Worm (Caenorhabditis elegans) whole organism, young adult: ENCODE data around the gene ZK1127.4.

Source experiments
- B0019.2 ChIP-seq: fragments of 200-800 bp; sonication (Bioruptor generic); conservative IDR thresholded peaks from 2 replicates; pipeline ENCODE4 v1.3.6; 2022; ENCODE audit warnings: missing genetic modification reagents, missing genetic modification characterization, missing compliant biosample characterization
- B0035.1 ChIP-seq: sonication (generic microtip); optimal IDR thresholded peaks from 2 replicates; lab custom pipeline; 2016; ENCODE audit warnings: missing genetic modification characterization, mild to moderate bottlenecking, missing compliant biosample characterization, missing genotype, missing genetic modification reagents
- B0261.1 ChIP-seq: sonication (generic microtip); optimal IDR thresholded peaks from 2 replicates; lab custom pipeline; 2016; ENCODE audit warnings: mild to moderate bottlenecking, missing genetic modification characterization, moderate library complexity, missing compliant biosample characterization
- F23B12.7 ChIP-seq: sonication (generic microtip); optimal IDR thresholded peaks from 2 replicates; lab custom pipeline; 2017; ENCODE audit warnings: missing genetic modification characterization, mild to moderate bottlenecking, missing compliant biosample characterization, antibody characterized with exemption, moderate library complexity; ENCODE audit not compliant: insufficient read depth
- F33H1.4 ChIP-seq: fragments of 200-800 bp; sonication (Bioruptor generic); IDR thresholded peaks from 2 replicates; pipeline ENCODE4 v1.3.6; 2022; ENCODE audit warnings: missing genetic modification reagents, missing genetic modification characterization, missing compliant biosample characterization
- F37B4.10 ChIP-seq: fragments of 200-800 bp; sonication (Bioruptor generic); IDR thresholded peaks from 2 replicates; pipeline ENCODE4 v1.3.6; 2022; ENCODE audit warnings: missing genetic modification characterization, missing compliant biosample characterization
- F52B5.7 ChIP-seq: sonication (generic microtip); optimal IDR thresholded peaks from 2 replicates; lab custom pipeline; 2016; ENCODE audit warnings: mild to moderate bottlenecking, missing genetic modification characterization, missing compliant biosample characterization
- K11D2.4 ChIP-seq: fragments of 200-800 bp; sonication (Bioruptor generic); IDR thresholded peaks from 2 replicates; pipeline ENCODE4 v1.3.6; 2022; ENCODE audit warnings: missing genetic modification reagents, missing genetic modification characterization, missing compliant biosample characterization
- Y56A3A.18 ChIP-seq: fragments of 200-800 bp; sonication (Bioruptor generic); IDR thresholded peaks from 2 replicates; pipeline ENCODE4 v1.3.6; 2022; ENCODE audit warnings: missing genetic modification reagents, missing genetic modification characterization, missing compliant biosample characterization
- Y79H2A.3 ChIP-seq: fragments of 200-800 bp; sonication (Bioruptor generic); conservative IDR thresholded peaks from 2 replicates; pipeline ENCODE4 v1.3.6; 2022; ENCODE audit warnings: missing genetic modification reagents, missing genetic modification characterization, missing compliant biosample characterization
- akir-1 ChIP-seq: fragments of 200-800 bp; sonication (Bioruptor generic); optimal IDR thresholded peaks from 2 replicates; lab custom pipeline; 2018; ENCODE audit warnings: mild to moderate bottlenecking, missing genetic modification characterization, moderate library complexity, missing compliant biosample characterization
- aptf-3 ChIP-seq: fragments of 200-800 bp; sonication (Bioruptor generic); IDR thresholded peaks from 2 replicates; pipeline ENCODE4 v1.3.6; 2022; ENCODE audit warnings: missing genetic modification characterization, missing compliant biosample characterization
- atf-7 ChIP-seq: sonication (generic microtip); optimal IDR thresholded peaks from 2 replicates; lab custom pipeline; 2017; ENCODE audit warnings: mild to moderate bottlenecking, missing genetic modification characterization, missing compliant biosample characterization
- attf-5 ChIP-seq: fragments of 200-800 bp; sonication (Bioruptor generic); optimal IDR thresholded peaks from 2 replicates; lab custom pipeline; 2018; ENCODE audit warnings: mild to moderate bottlenecking, missing genetic modification characterization, missing compliant biosample characterization
- bed-2 ChIP-seq: fragments of 200-800 bp; sonication (Bioruptor generic); IDR thresholded peaks from 2 replicates; pipeline ENCODE4 v1.3.6; 2022; ENCODE audit warnings: missing genetic modification reagents, missing genetic modification characterization, missing compliant biosample characterization
- ceh-40 ChIP-seq: fragments of 200-800 bp; sonication (Bioruptor generic); IDR thresholded peaks from 2 replicates; pipeline ENCODE4 v1.3.6; 2022; ENCODE audit warnings: missing genetic modification characterization, missing compliant biosample characterization
- ceh-79 ChIP-seq: sonication (generic microtip); optimal IDR thresholded peaks from 2 replicates; lab custom pipeline; 2017; ENCODE audit warnings: mild to moderate bottlenecking, missing genetic modification characterization, missing compliant biosample characterization
- chd-7 ChIP-seq: sonication (generic microtip); optimal IDR thresholded peaks from 2 replicates; lab custom pipeline; 2016; ENCODE audit warnings: mild to moderate bottlenecking, missing genetic modification characterization, moderate library complexity, missing compliant biosample characterization
- die-1 ChIP-seq: sonication (generic microtip); optimal IDR thresholded peaks from 2 replicates; lab custom pipeline; 2016; ENCODE audit warnings: missing genotype, mild to moderate bottlenecking, missing genetic modification characterization, missing compliant biosample characterization
- dox-1 ChIP-seq: fragments of 200-800 bp; sonication (Bioruptor generic); IDR thresholded peaks from 2 replicates; pipeline ENCODE4 v1.3.6; 2022; ENCODE audit warnings: missing genetic modification reagents, missing genetic modification characterization, missing compliant biosample characterization
- dpff-1 ChIP-seq: sonication (generic microtip); optimal IDR thresholded peaks from 2 replicates; lab custom pipeline; 2017; ENCODE audit warnings: mild to moderate bottlenecking, missing genetic modification characterization, missing compliant biosample characterization
- efl-1 ChIP-seq: fragments of 150-350 bp; optimal IDR thresholded peaks from 2 replicates; lab custom pipeline; 2014; ENCODE audit warnings: missing biosample characterization, missing genetic modification reagents, missing genetic modification characterization
- egl-18 ChIP-seq: fragments of 200-800 bp; sonication (Bioruptor generic); IDR thresholded peaks from 2 replicates; pipeline ENCODE4 v1.3.6; 2022; ENCODE audit warnings: missing genetic modification reagents, missing genetic modification characterization, missing compliant biosample characterization
- egl-44 ChIP-seq: fragments of 200-800 bp; sonication (Bioruptor generic); IDR thresholded peaks from 2 replicates; pipeline ENCODE4 v1.3.6; 2022; ENCODE audit warnings: missing genetic modification reagents, missing genetic modification characterization, missing compliant biosample characterization
- ets-4 ChIP-seq: fragments of 200-800 bp; sonication (Bioruptor generic); optimal IDR thresholded peaks from 2 replicates; lab custom pipeline; 2018; ENCODE audit warnings: mild to moderate bottlenecking, missing genetic modification characterization, missing compliant biosample characterization
- fkh-3 ChIP-seq: sonication (generic microtip); optimal IDR thresholded peaks from 2 replicates; lab custom pipeline; 2016; ENCODE audit warnings: mild to moderate bottlenecking, missing genetic modification characterization, missing compliant biosample characterization
- him-1 ChIP-seq: sonication (generic microtip); optimal IDR thresholded peaks from 2 replicates; lab custom pipeline; 2016; ENCODE audit warnings: missing genotype, missing genetic modification reagents, missing genetic modification characterization, missing compliant biosample characterization
- hrde-1 ChIP-seq: sonication (generic microtip); optimal IDR thresholded peaks from 2 replicates; lab custom pipeline; 2016; ENCODE audit warnings: missing genetic modification characterization, mild to moderate bottlenecking, missing compliant biosample characterization, moderate library complexity, missing genotype, missing genetic modification reagents, borderline replicate concordance
- lag-1 ChIP-seq: fragments of 200-800 bp; sonication (Bioruptor generic); IDR thresholded peaks from 2 replicates; pipeline ENCODE4 v1.3.6; 2022; ENCODE audit warnings: missing genetic modification reagents, missing genetic modification characterization, missing compliant biosample characterization
- let-526 ChIP-seq: fragments of 200-800 bp; sonication (Bioruptor generic); IDR thresholded peaks from 2 replicates; pipeline ENCODE4 v1.3.6; 2022; ENCODE audit warnings: missing genetic modification reagents, missing genetic modification characterization, missing compliant biosample characterization
- let-607 ChIP-seq, 2 experiments: fragments of 200-800 bp in 1 of 2; sonication (Bioruptor generic) in 1 of 2; sonication (generic microtip) in 1 of 2; optimal IDR thresholded peaks; 2 replicates each; lab custom pipeline; 2016 to 2018; ENCODE audit warnings: mild to moderate bottlenecking in 2 of 2, missing compliant biosample characterization in 2 of 2, missing genetic modification characterization in 2 of 2, moderate library complexity in 2 of 2, missing genotype in 1 of 2
- lin-40 ChIP-seq: sonication (generic microtip); optimal IDR thresholded peaks from 2 replicates; lab custom pipeline; 2016; ENCODE audit warnings: missing genetic modification characterization, mild to moderate bottlenecking, missing compliant biosample characterization, missing genotype, missing genetic modification reagents
- lin-54 ChIP-seq: fragments of 200-800 bp; sonication (Bioruptor generic); optimal IDR thresholded peaks from 2 replicates; lab custom pipeline; 2018; ENCODE audit warnings: mild to moderate bottlenecking, missing genetic modification characterization, missing compliant biosample characterization
- madf-6 ChIP-seq: fragments of 200-800 bp; sonication (Bioruptor generic); IDR thresholded peaks from 2 replicates; pipeline ENCODE4 v1.3.6; 2022; ENCODE audit warnings: missing genetic modification reagents, missing genetic modification characterization, missing compliant biosample characterization
- mcd-1 ChIP-seq: fragments of 200-800 bp; sonication (Bioruptor generic); IDR thresholded peaks from 2 replicates; pipeline ENCODE4 v1.3.6; 2022; ENCODE audit warnings: missing genetic modification reagents, missing genetic modification characterization, missing compliant biosample characterization
- mxl-1 ChIP-seq: sonication (generic microtip); optimal IDR thresholded peaks from 2 replicates; lab custom pipeline; 2016; ENCODE audit warnings: missing genetic modification characterization, missing compliant biosample characterization
- nfya-1 ChIP-seq: sonication (generic microtip); optimal IDR thresholded peaks from 2 replicates; lab custom pipeline; 2017; ENCODE audit warnings: antibody characterized with exemption, missing compliant biosample characterization, missing genetic modification characterization, borderline replicate concordance; ENCODE audit not compliant: insufficient read depth
- nfya-2 ChIP-seq: fragments of 200-800 bp; sonication (Bioruptor generic); IDR thresholded peaks from 2 replicates; pipeline ENCODE4 v1.3.6; 2022; ENCODE audit warnings: missing genetic modification reagents, missing genetic modification characterization, missing compliant biosample characterization
- nhr-80 ChIP-seq: sonication (generic microtip); optimal IDR thresholded peaks from 2 replicates; lab custom pipeline; 2016; ENCODE audit warnings: missing genetic modification characterization, missing compliant biosample characterization
- repo-1 ChIP-seq: sonication (generic microtip); optimal IDR thresholded peaks from 2 replicates; lab custom pipeline; 2017; ENCODE audit warnings: mild to moderate bottlenecking, missing genetic modification characterization, missing compliant biosample characterization
- tbx-9 ChIP-seq: sonication (generic microtip); optimal IDR thresholded peaks from 2 replicates; lab custom pipeline; 2016; ENCODE audit warnings: borderline replicate concordance, missing genetic modification characterization, inconsistent platforms, missing compliant biosample characterization
- unc-130 ChIP-seq: sonication (generic microtip); optimal IDR thresholded peaks from 2 replicates; lab custom pipeline; 2016; ENCODE audit warnings: missing genetic modification reagents, missing genetic modification characterization, missing compliant biosample characterization
- xnd-1 ChIP-seq: sonication (generic microtip); optimal IDR thresholded peaks from 2 replicates; lab custom pipeline; 2016; ENCODE audit warnings: missing genotype, missing genetic modification reagents, missing genetic modification characterization, missing compliant biosample characterization
- ztf-22 ChIP-seq: fragments of 200-800 bp; sonication (Bioruptor generic); optimal IDR thresholded peaks from 2 replicates; lab custom pipeline; 2018; ENCODE audit warnings: mild to moderate bottlenecking, missing genetic modification characterization, moderate library complexity, missing compliant biosample characterization
- ztf-25 ChIP-seq: fragments of 200-800 bp; sonication (Bioruptor generic); IDR thresholded peaks from 2 replicates; pipeline ENCODE4 v1.3.6; 2022; ENCODE audit warnings: missing genetic modification reagents, missing genetic modification characterization, missing compliant biosample characterization
- ztf-26 ChIP-seq: sonication (generic microtip); optimal IDR thresholded peaks from 2 replicates; lab custom pipeline; 2017; ENCODE audit warnings: missing genetic modification characterization, missing compliant biosample characterization

ZK1127.4 gene

ce11 chrII:7054987-7055386 is 1.2 kb downstream of the ZK1127.4 start, which contains the start of gene ZK1127.3:
TSS of gene ZK1127.3 (plus strand) at chrII:7055287.
- no peak for TF ChIP-seq lin-40
- TF ChIP-seq tbx-9 (tag; lab: Kevin White, UChicago): no peak
- no peak for TF ChIP-seq mxl-1 (tag; lab: Kevin White, UChicago)
- no peak for TF ChIP-seq F52B5.7 (tag; lab: Kevin White, UChicago)
- no peak for TF ChIP-seq efl-1 (GFP tag; lab: Kevin White, UChicago)
- no peak for TF ChIP-seq Y56A3A.18
- no peak for TF ChIP-seq bed-2 (GFP tag; lab: Robert Waterston, UW)
- TF ChIP-seq nfya-2 (GFP tag; lab: Robert Waterston, UW): no peak
- no peak for TF ChIP-seq akir-1 (GFP tag; lab: Kevin White, UChicago)
- TF ChIP-seq B0261.1 (tag; lab: Kevin White, UChicago): no peak
- TF ChIP-seq fkh-3 (tag; lab: Kevin White, UChicago): no peak
- no peak for TF ChIP-seq F37B4.10 (GFP tag; lab: Robert Waterston, UW)
- TF ChIP-seq ztf-26 (tag; lab: Kevin White, UChicago): no peak
- TF ChIP-seq egl-18: no peak
- no peak for TF ChIP-seq nfya-1 (tag; lab: Kevin White, UChicago)
- TF ChIP-seq B0019.2 (GFP tag; lab: Robert Waterston, UW): no peak
- TF ChIP-seq ceh-79: no peak
- no peak for TF ChIP-seq F23B12.7 (tag; lab: Kevin White, UChicago)

- no peak for TF ChIP-seq K11D2.4 (GFP tag; lab: Robert Waterston, UW)
- 0 out of 2 replicates have a peak, but pooled peaks have one; percentile 17 for TF ChIP-seq egl-44 (GFP tag; lab: Robert Waterston, UW)
- no peak for TF ChIP-seq F33H1.4 (GFP tag; lab: Robert Waterston, UW)
- TF ChIP-seq repo-1: no peak
- TF ChIP-seq him-1 (tag; lab: Kevin White, UChicago): peak; percentile 28
- TF ChIP-seq xnd-1 (tag; lab: Kevin White, UChicago): no peak
- TF ChIP-seq atf-7 (tag; lab: Kevin White, UChicago): no peak
- TF ChIP-seq ets-4 (GFP tag; lab: Kevin White, UChicago): no peak
- TF ChIP-seq die-1: no peak
- no peak for TF ChIP-seq B0035.1
- TF ChIP-seq ceh-40 (GFP tag; lab: Robert Waterston, UW): no peak
- TF ChIP-seq hrde-1: no peak
- TF ChIP-seq dpff-1: no peak
- TF ChIP-seq mcd-1 (GFP tag; lab: Robert Waterston, UW): 0 out of 2 replicates have a peak, but pooled peaks have one; percentile 12
- TF ChIP-seq let-526 (GFP tag; lab: Robert Waterston, UW): no peak
- TF ChIP-seq ztf-25 (GFP tag; lab: Robert Waterston, UW): no peak
Measured at ce11 chrII:7056328-7056727, 2.6 kb downstream of the ZK1127.4 start.

- TF ChIP-seq tbx-9 (tag; lab: Kevin White, UChicago): no peak
- TF ChIP-seq nhr-80: peak; percentile 8
- TF ChIP-seq, all 124 proteins: peak for 1
Measured at ce11 chrII:7057860-7058259, 4.1 kb downstream of the ZK1127.4 start, which contains the start of gene cth-2. TSS of gene cth-2 (minus strand) at chrII:7057960.

ce11 chrII:7059274-7059757 is 5.6 kb downstream of the ZK1127.4 start:
- no peak; the same call in 1 of the 2 replicates for TF ChIP-seq dox-1 (GFP tag; lab: Robert Waterston, UW)
- TF ChIP-seq F52B5.7 (tag; lab: Kevin White, UChicago): no peak
- peak; percentile 62 for TF ChIP-seq attf-5 (GFP tag; lab: Kevin White, UChicago)
- 0 out of 2 replicates have a peak, but pooled peaks have one; percentile 36 for TF ChIP-seq Y56A3A.18
- no peak for TF ChIP-seq Y79H2A.3 (GFP tag; lab: Robert Waterston, UW)
- peak; percentile 29 for TF ChIP-seq lin-54
- TF ChIP-seq madf-6 (GFP tag; lab: Robert Waterston, UW): no peak
- TF ChIP-seq chd-7 (tag; lab: Kevin White, UChicago): no peak
- TF ChIP-seq aptf-3: no peak
- no peak for TF ChIP-seq lag-1
- TF ChIP-seq let-607 (tag; optimal IDR thresholded peaks at IDR 0.05; lab: Kevin White, UChicago): peak in 1 of 2 experiments; percentile 36
- TF ChIP-seq unc-130 (GFP tag; lab: Kevin White, UChicago): no peak
- TF ChIP-seq ztf-22 (GFP tag; lab: Kevin White, UChicago): no peak
